Worm (Caenorhabditis elegans) whole organism, L2 larva: ENCODE measurements around the gene C12D8.9.

ENCODE experiments used
- F13H6.1 ChIP-seq: sonication (generic microtip); optimal IDR thresholded peaks from 2 replicates; lab custom pipeline; 2016; ENCODE audit warnings: missing genetic modification characterization, missing compliant biosample characterization
- R02D3.7 ChIP-seq: fragments of 150-350 bp; optimal IDR thresholded peaks from 2 replicates; lab custom pipeline; 2014; ENCODE audit warnings: missing biosample characterization, missing genetic modification characterization
- ZK546.5 ChIP-seq: sonication (generic microtip); optimal IDR thresholded peaks from 2 replicates; lab custom pipeline; 2017; ENCODE audit warnings: missing biosample characterization, missing genetic modification characterization
- alr-1 ChIP-seq: fragments of 150-350 bp; optimal IDR thresholded peaks from 2 replicates; lab custom pipeline; 2014; ENCODE audit warnings: missing biosample characterization, missing genetic modification characterization
- ama-1 ChIP-seq: fragments of 150-350 bp; optimal IDR thresholded peaks from 2 replicates; lab custom pipeline; 2018; ENCODE audit warnings: inconsistent platforms
- blmp-1 ChIP-seq: sonication (generic microtip); optimal IDR thresholded peaks from 2 replicates; lab custom pipeline; 2017; ENCODE audit warnings: missing genetic modification characterization, mild to moderate bottlenecking, missing compliant biosample characterization, antibody characterized with exemption, moderate library complexity; ENCODE audit not compliant: insufficient read depth
- ceh-16 ChIP-seq: fragments of 150-350 bp; optimal IDR thresholded peaks from 2 replicates; lab custom pipeline; 2014; ENCODE audit warnings: missing biosample characterization, missing genetic modification characterization
- ceh-82 ChIP-seq: fragments of 150-350 bp; optimal IDR thresholded peaks from 2 replicates; lab custom pipeline; 2014; ENCODE audit warnings: missing biosample characterization, missing genetic modification characterization
- elt-3 ChIP-seq: sonication (generic microtip); optimal IDR thresholded peaks from 2 replicates; lab custom pipeline; 2017; ENCODE audit warnings: missing biosample characterization, missing genetic modification characterization
- fos-1 ChIP-seq: fragments of 150-350 bp; optimal IDR thresholded peaks from 2 replicates; lab custom pipeline; 2014; ENCODE audit warnings: missing biosample characterization, missing genetic modification characterization
- gmeb-1 ChIP-seq: fragments of 150-350 bp; optimal IDR thresholded peaks from 2 replicates; lab custom pipeline; 2014; ENCODE audit warnings: missing biosample characterization, missing genetic modification characterization
- lin-13 ChIP-seq: fragments of 150-350 bp; optimal IDR thresholded peaks from 2 replicates; lab custom pipeline; 2014; ENCODE audit warnings: missing biosample characterization, missing genetic modification reagents, missing genetic modification characterization
- lin-39 ChIP-seq: fragments of 150-350 bp; optimal IDR thresholded peaks from 2 replicates; lab custom pipeline; 2014; ENCODE audit warnings: missing biosample characterization, missing genetic modification reagents, missing genetic modification characterization
- lsy-2 ChIP-seq, 2 experiments: fragments of 150-350 bp in 1 of 2; sonication (generic microtip) in 1 of 2; optimal IDR thresholded peaks; 2 replicates each; lab custom pipeline; 2014 to 2017; ENCODE audit warnings: missing biosample characterization in 2 of 2, missing genetic modification characterization in 2 of 2
- mab-5 ChIP-seq: fragments of 150-350 bp; optimal IDR thresholded peaks from 2 replicates; lab custom pipeline; 2014; ENCODE audit warnings: missing biosample characterization, missing genetic modification characterization
- mbf-1 ChIP-seq: sonication (generic microtip); optimal IDR thresholded peaks from 2 replicates; lab custom pipeline; 2017; ENCODE audit warnings: missing biosample characterization, missing genetic modification characterization
- mdl-1 ChIP-seq, 2 experiments: fragments of 150-350 bp in 1 of 2; sonication (generic microtip) in 1 of 2; optimal IDR thresholded peaks; 2 replicates each; lab custom pipeline; 2017; ENCODE audit warnings: missing biosample characterization in 2 of 2, missing genetic modification characterization in 2 of 2
- nhr-12 ChIP-seq: fragments of 150-350 bp; optimal IDR thresholded peaks from 2 replicates; lab custom pipeline; 2014; ENCODE audit warnings: missing biosample characterization, missing genetic modification characterization
- nhr-129 ChIP-seq: fragments of 150-350 bp; optimal IDR thresholded peaks from 2 replicates; lab custom pipeline; 2014; ENCODE audit warnings: missing biosample characterization, missing genetic modification characterization
- nhr-21 ChIP-seq: fragments of 150-350 bp; optimal IDR thresholded peaks from 2 replicates; lab custom pipeline; 2014; ENCODE audit warnings: missing biosample characterization, missing genetic modification characterization
- nhr-23 ChIP-seq: fragments of 150-350 bp; optimal IDR thresholded peaks from 2 replicates; lab custom pipeline; 2014; ENCODE audit warnings: missing biosample characterization, missing genetic modification reagents, missing genetic modification characterization
- nhr-237 ChIP-seq: fragments of 150-350 bp; optimal IDR thresholded peaks from 2 replicates; lab custom pipeline; 2014; ENCODE audit warnings: missing biosample characterization, missing genetic modification characterization
- nhr-25 ChIP-seq: fragments of 150-350 bp; sonication (generic microtip); optimal IDR thresholded peaks from 3 replicates; lab custom pipeline; 2014; ENCODE audit warnings: missing biosample characterization, missing genetic modification characterization
- nhr-77 ChIP-seq: fragments of 150-350 bp; optimal IDR thresholded peaks from 2 replicates; lab custom pipeline; 2014; ENCODE audit warnings: missing biosample characterization, missing genetic modification characterization
- peb-1 ChIP-seq: fragments of 150-350 bp; optimal IDR thresholded peaks from 2 replicates; lab custom pipeline; 2014; ENCODE audit warnings: missing biosample characterization, missing genetic modification characterization
- sem-4 ChIP-seq: fragments of 150-350 bp; optimal IDR thresholded peaks from 2 replicates; lab custom pipeline; 2014; ENCODE audit warnings: missing biosample characterization, missing genetic modification reagents, missing genetic modification characterization
- skn-1 ChIP-seq: sonication (generic microtip); optimal IDR thresholded peaks from 2 replicates; lab custom pipeline; 2017; ENCODE audit warnings: missing biosample characterization, missing genetic modification characterization
- sma-3 ChIP-seq: sonication (generic microtip); optimal IDR thresholded peaks from 2 replicates; lab custom pipeline; 2016; ENCODE audit warnings: missing genetic modification reagents, missing genetic modification characterization, missing compliant biosample characterization
- sma-9 ChIP-seq, 2 experiments: fragments of 150-350 bp in 1 of 2; sonication (generic microtip) in 1 of 2; optimal IDR thresholded peaks; 2 replicates each; lab custom pipeline; 2014 to 2016; ENCODE audit warnings: missing genetic modification characterization in 2 of 2, mild to moderate bottlenecking in 1 of 2, missing biosample characterization in 1 of 2, missing compliant biosample characterization in 1 of 2, missing genetic modification reagents in 1 of 2, moderate library complexity in 1 of 2
- snpc-4 ChIP-seq: fragments of 150-350 bp; optimal IDR thresholded peaks from 2 replicates; lab custom pipeline; 2014; ENCODE audit warnings: missing biosample characterization, missing genetic modification characterization
- unc-39 ChIP-seq: fragments of 150-350 bp; optimal IDR thresholded peaks from 2 replicates; lab custom pipeline; 2014; ENCODE audit warnings: missing biosample characterization, missing genetic modification characterization
- unc-55 ChIP-seq: fragments of 150-350 bp; sonication (generic microtip); optimal IDR thresholded peaks from 3 replicates; lab custom pipeline; 2014; ENCODE audit warnings: missing biosample characterization, missing genetic modification reagents, missing genetic modification characterization
- unc-62 ChIP-seq: fragments of 150-350 bp; optimal IDR thresholded peaks from 2 replicates; lab custom pipeline; 2014; ENCODE audit warnings: missing biosample characterization, missing genetic modification reagents, missing genetic modification characterization
- zag-1 ChIP-seq: fragments of 150-350 bp; optimal IDR thresholded peaks from 2 replicates; lab custom pipeline; 2014; ENCODE audit warnings: missing biosample characterization, missing genetic modification characterization
- ztf-1 ChIP-seq: fragments of 200-800 bp; sonication (Bioruptor generic); conservative IDR thresholded peaks from 2 replicates; pipeline ENCODE4 v1.3.6; 2022; ENCODE audit warnings: missing genetic modification characterization, missing compliant biosample characterization
- ztf-11 ChIP-seq: sonication (generic microtip); optimal IDR thresholded peaks from 2 replicates; lab custom pipeline; 2017; ENCODE audit warnings: missing biosample characterization, missing genetic modification characterization
- ztf-4 ChIP-seq: fragments of 150-350 bp; optimal IDR thresholded peaks from 2 replicates; lab custom pipeline; 2014; ENCODE audit warnings: missing biosample characterization, missing genetic modification characterization

The C12D8.9 gene

ce11 chrV:10243105-10243504, at the start of gene C12D8.9:
C12D8.9 (minus strand) TSS chrV:10243205.
- TF ChIP-seq nhr-237 (tag; lab: Kevin White, UChicago) (no peak), unc-62 (GFP tag; lab: Kevin White, UChicago) (no peak), nhr-77 (tag; lab: Kevin White, UChicago) (no peak), R02D3.7 (tag; lab: Kevin White, UChicago) (no peak), lin-39 (tag; lab: Kevin White, UChicago) (no peak), nhr-25 (tag; lab: Kevin White, UChicago) (no peak), ztf-1 (GFP tag; lab: Robert Waterston, UW) (no peak), unc-39 (tag; lab: Kevin White, UChicago) (no peak), ceh-16 (no peak), nhr-21 (tag; lab: Kevin White, UChicago) (no peak), ama-1 (lab: Kevin White, UChicago) (no peak), ZK546.5 (no peak), ztf-11 (tag; lab: Kevin White, UChicago) (no peak), blmp-1 (no peak), nhr-23 (tag; lab: Kevin White, UChicago) (no peak), gmeb-1 (no peak), mab-5 (tag; lab: Kevin White, UChicago) (no peak), snpc-4 (tag; lab: Kevin White, UChicago) (no peak), lin-13 (no peak)

ce11 chrV:10291848-10292247, 48.8 kb upstream of the C12D8.9 start:
- no peak for TF ChIP-seq snpc-4 (tag; lab: Kevin White, UChicago)
- TF ChIP-seq nhr-12 (tag; lab: Kevin White, UChicago) = no peak
- TF ChIP-seq ama-1 (lab: Kevin White, UChicago) = no peak
- no peak for TF ChIP-seq fos-1 (tag; lab: Kevin White, UChicago)
- no peak for TF ChIP-seq ceh-16

ce11 chrV:10289743-10290142, 46.7 kb upstream of the C12D8.9 start, which contains the start of gene B0024.15:
B0024.15 (plus strand) TSS chrV:10290043.
- TF ChIP-seq elt-3 (no peak), gmeb-1 (no peak), ZK546.5 (no peak), blmp-1 (no peak), skn-1 (tag; lab: Kevin White, UChicago) (no peak), ceh-16 (no peak)

- TF ChIP-seq zag-1 (no peak), nhr-21 (tag; lab: Kevin White, UChicago) (no peak), unc-62 (GFP tag; lab: Kevin White, UChicago) (no peak), mab-5 (tag; lab: Kevin White, UChicago) (no peak), peb-1 (tag; lab: Kevin White, UChicago) (no peak), F13H6.1 (tag; lab: Kevin White, UChicago) (no peak), elt-3 (no peak), snpc-4 (tag; lab: Kevin White, UChicago) (no peak), nhr-129 (tag; lab: Kevin White, UChicago) (no peak), ceh-82 (no peak), nhr-25 (tag; lab: Kevin White, UChicago) (no peak), mbf-1 (no peak), mdl-1 (tag; optimal IDR thresholded peaks at IDR 0.05; lab: Kevin White, UChicago) (no peak), ztf-1 (GFP tag; lab: Robert Waterston, UW) (no peak), unc-39 (tag; lab: Kevin White, UChicago) (no peak), lsy-2 (tag; optimal IDR thresholded peaks at IDR 0.05; lab: Kevin White, UChicago) (no peak), sem-4 (tag; lab: Kevin White, UChicago) (no peak)
Observed at ce11 chrV:10287260-10287659, 44.3 kb upstream of the C12D8.9 start, which contains the start of gene B0024.3. B0024.3 (plus strand) TSS chrV:10287560.

ce11 chrV:10285853-10286252, 42.8 kb upstream of the C12D8.9 start:
- TF ChIP-seq gmeb-1 (no peak), alr-1 (tag; lab: Kevin White, UChicago) (no peak), lin-13 (no peak), sem-4 (tag; lab: Kevin White, UChicago) (no peak), nhr-237 (tag; lab: Kevin White, UChicago) (no peak), nhr-25 (tag; lab: Kevin White, UChicago) (no peak), nhr-77 (tag; lab: Kevin White, UChicago) (no peak)

- no peak for TF ChIP-seq mbf-1
- no peak for TF ChIP-seq unc-55
- no peak for TF ChIP-seq gmeb-1
- no peak for TF ChIP-seq alr-1 (tag; lab: Kevin White, UChicago)
- no peak for TF ChIP-seq ztf-4 (tag; lab: Kevin White, UChicago)
- TF ChIP-seq nhr-237 (tag; lab: Kevin White, UChicago) = no peak
- no peak for TF ChIP-seq sma-3 (GFP tag; lab: Kevin White, UChicago)
- TF ChIP-seq F13H6.1 (tag; lab: Kevin White, UChicago) = no peak
- TF ChIP-seq sem-4 (tag; lab: Kevin White, UChicago) = no peak
- TF ChIP-seq sma-9 (GFP tag; optimal IDR thresholded peaks at IDR 0.05; lab: Kevin White, UChicago) = no peak
- no peak for TF ChIP-seq sma-9 (tag; optimal IDR thresholded peaks at IDR 0.05; lab: Kevin White, UChicago)
Observed at ce11 chrV:10283444-10283843, 40.4 kb upstream of the C12D8.9 start, which contains the start of gene lys-3. lys-3 (minus strand) TSS chrV:10283544.
